Worm (Caenorhabditis elegans) whole organism, mixed stage, embryonic: Measurements from ENCODE around the gene ora-1.

Experiments
- bed-3 ChIP-seq: fragments of 200-800 bp; sonication (Bioruptor generic); optimal IDR thresholded peaks from 3 replicates; lab custom pipeline; 2018; ENCODE audit warnings: mild to moderate bottlenecking, missing genetic modification characterization, moderate library complexity, missing compliant biosample characterization
- blmp-1 ChIP-seq: fragments of 150-350 bp; optimal IDR thresholded peaks from 2 replicates; lab custom pipeline; 2014; ENCODE audit warnings: missing biosample characterization, missing genetic modification characterization
- ceh-43 ChIP-seq: fragments of 200-800 bp; sonication (Bioruptor generic); optimal IDR thresholded peaks from 2 replicates; lab custom pipeline; 2018; ENCODE audit warnings: mild to moderate bottlenecking, missing genetic modification characterization, moderate library complexity, missing compliant biosample characterization
- ces-1 ChIP-seq: fragments of 150-350 bp; optimal IDR thresholded peaks from 2 replicates; lab custom pipeline; 2014; ENCODE audit warnings: missing biosample characterization, missing genetic modification reagents, missing genetic modification characterization
- cnd-1 ChIP-seq: fragments of 200-800 bp; sonication (Bioruptor generic); optimal IDR thresholded peaks from 2 replicates; lab custom pipeline; 2018; ENCODE audit warnings: mild to moderate bottlenecking, missing genetic modification characterization, missing compliant biosample characterization
- drap-1 ChIP-seq: fragments of 200-800 bp; sonication (Bioruptor generic); optimal IDR thresholded peaks from 3 replicates; lab custom pipeline; 2018; ENCODE audit warnings: mild to moderate bottlenecking, missing genetic modification characterization, missing compliant biosample characterization
- elt-1 ChIP-seq: sonication (generic microtip); optimal IDR thresholded peaks from 2 replicates; lab custom pipeline; 2017; ENCODE audit warnings: missing genetic modification characterization, mild to moderate bottlenecking, missing compliant biosample characterization, antibody characterized with exemption, moderate library complexity, borderline replicate concordance; ENCODE audit not compliant: insufficient read depth
- elt-3 ChIP-seq: fragments of 150-350 bp; optimal IDR thresholded peaks from 2 replicates; lab custom pipeline; 2014; ENCODE audit warnings: missing biosample characterization, missing genetic modification characterization
- flh-1 ChIP-seq: fragments of 200-800 bp; sonication (Bioruptor generic); optimal IDR thresholded peaks from 2 replicates; lab custom pipeline; 2018; ENCODE audit warnings: mild to moderate bottlenecking, missing genetic modification characterization, moderate library complexity, missing compliant biosample characterization
- ham-2 ChIP-seq: fragments of 200-800 bp; sonication (Bioruptor generic); optimal IDR thresholded peaks from 2 replicates; lab custom pipeline; 2018; ENCODE audit warnings: mild to moderate bottlenecking, missing genetic modification characterization, missing compliant biosample characterization
- lin-13 ChIP-seq: fragments of 150-350 bp; optimal IDR thresholded peaks from 2 replicates; lab custom pipeline; 2014; ENCODE audit warnings: missing biosample characterization, missing genetic modification characterization
- lin-32 ChIP-seq: fragments of 200-800 bp; sonication (Bioruptor generic); optimal IDR thresholded peaks from 2 replicates; lab custom pipeline; 2018; ENCODE audit warnings: mild to moderate bottlenecking, missing genetic modification characterization, missing compliant biosample characterization
- lsy-2 ChIP-seq: fragments of 150-350 bp; optimal IDR thresholded peaks from 2 replicates; lab custom pipeline; 2014; ENCODE audit warnings: missing biosample characterization, missing genetic modification characterization
- mab-5 ChIP-seq: fragments of 150-350 bp; optimal IDR thresholded peaks from 2 replicates; lab custom pipeline; 2014; ENCODE audit warnings: missing biosample characterization, missing genetic modification characterization
- mep-1 ChIP-seq: fragments of 150-350 bp; optimal IDR thresholded peaks from 2 replicates; lab custom pipeline; 2017; ENCODE audit warnings: missing biosample characterization, missing genetic modification reagents, missing genetic modification characterization, inconsistent platforms
- mls-2 ChIP-seq: sonication (generic microtip); optimal IDR thresholded peaks from 2 replicates; lab custom pipeline; 2016; ENCODE audit warnings: mild to moderate bottlenecking, missing genetic modification characterization, moderate library complexity, missing compliant biosample characterization
- nhr-2 ChIP-seq: fragments of 150-350 bp; optimal IDR thresholded peaks from 2 replicates; lab custom pipeline; 2014; ENCODE audit warnings: missing biosample characterization, missing genetic modification characterization
- nhr-237 ChIP-seq: fragments of 150-350 bp; optimal IDR thresholded peaks from 2 replicates; lab custom pipeline; 2014; ENCODE audit warnings: missing biosample characterization, missing genetic modification characterization
- nhr-28 ChIP-seq: fragments of 150-350 bp; optimal IDR thresholded peaks from 2 replicates; lab custom pipeline; 2014; ENCODE audit warnings: missing biosample characterization, missing genetic modification characterization
- nhr-76 ChIP-seq: sonication (generic microtip); optimal IDR thresholded peaks from 2 replicates; lab custom pipeline; 2017; ENCODE audit warnings: missing biosample characterization, missing genetic modification characterization
- pha-4 ChIP-seq: fragments of 150-350 bp; optimal IDR thresholded peaks from 2 replicates; lab custom pipeline; 2018; ENCODE audit warnings: missing biosample characterization, missing genetic modification reagents, missing genetic modification characterization
- sem-2 ChIP-seq: fragments of 200-800 bp; sonication (Bioruptor generic); optimal IDR thresholded peaks from 2 replicates; lab custom pipeline; 2018; ENCODE audit warnings: mild to moderate bottlenecking, missing genetic modification characterization, missing compliant biosample characterization
- snpc-4 ChIP-seq: fragments of 150-350 bp; optimal IDR thresholded peaks from 2 replicates; lab custom pipeline; 2014; ENCODE audit warnings: missing biosample characterization, missing genetic modification characterization
- sptf-1 ChIP-seq: sonication (generic microtip); optimal IDR thresholded peaks from 2 replicates; lab custom pipeline; 2017; ENCODE audit warnings: mild to moderate bottlenecking, missing genetic modification characterization, moderate library complexity, missing compliant biosample characterization
- tbx-8 ChIP-seq: fragments of 200-800 bp; sonication (Bioruptor generic); optimal IDR thresholded peaks from 2 replicates; lab custom pipeline; 2018; ENCODE audit warnings: mild to moderate bottlenecking, missing genetic modification characterization, moderate library complexity, missing compliant biosample characterization
- unc-120 ChIP-seq: sonication (generic microtip); optimal IDR thresholded peaks from 2 replicates; lab custom pipeline; 2017; ENCODE audit warnings: missing genetic modification characterization, missing compliant biosample characterization; ENCODE audit not compliant: poor library complexity, severe bottlenecking
- unc-39 ChIP-seq: fragments of 150-350 bp; optimal IDR thresholded peaks from 2 replicates; lab custom pipeline; 2014; ENCODE audit warnings: missing biosample characterization, missing genetic modification characterization
- unc-62 ChIP-seq: fragments of 150-350 bp; optimal IDR thresholded peaks from 2 replicates; lab custom pipeline; 2014; ENCODE audit warnings: missing biosample characterization, missing genetic modification reagents, missing genetic modification characterization
- ztf-11 ChIP-seq: fragments of 150-350 bp; optimal IDR thresholded peaks from 2 replicates; lab custom pipeline; 2014; ENCODE audit warnings: missing biosample characterization, missing genetic modification characterization

ora-1 gene

ce11 chrIV:7946457-7946856 lies 31.2 kb upstream of the ora-1 start, which contains the start of gene czw-1:
TSS of gene czw-1 (minus strand) at chrIV:7946825.
- no peak for TF ChIP-seq lin-32 (GFP tag; lab: Kevin White, UChicago)
- TF ChIP-seq sem-2 (GFP tag; lab: Kevin White, UChicago): no peak
- no peak for TF ChIP-seq blmp-1 (tag; lab: Kevin White, UChicago)
- no peak for TF ChIP-seq lsy-2 (tag; lab: Kevin White, UChicago)
- no peak for TF ChIP-seq ceh-43 (GFP tag; lab: Kevin White, UChicago)
- TF ChIP-seq elt-3 (tag; lab: Kevin White, UChicago): no peak
- no peak for TF ChIP-seq cnd-1 (tag; lab: Kevin White, UChicago)
- no peak for TF ChIP-seq unc-39 (tag; lab: Kevin White, UChicago)
- TF ChIP-seq ztf-11: no peak
- TF ChIP-seq nhr-2 (tag; lab: Kevin White, UChicago): no peak
- no peak for TF ChIP-seq unc-120 (tag; lab: Kevin White, UChicago)

- TF ChIP-seq mep-1 (peak; percentile 57), lsy-2 (tag; lab: Kevin White, UChicago) (peak; percentile 94), mls-2 (peak; percentile 23), drap-1 (GFP tag; lab: Kevin White, UChicago) (peak; percentile 4), sptf-1 (tag; lab: Kevin White, UChicago) (peak; percentile 61), unc-120 (tag; lab: Kevin White, UChicago) (peak; percentile 84), lin-13 (tag; lab: Kevin White, UChicago) (peak; percentile 50), ces-1 (GFP tag; lab: Kevin White, UChicago) (peak; percentile 66), pha-4 (tag; lab: Kevin White, UChicago) (peak; percentile 6)
Measured at ce11 chrIV:7946899-7947499, 30.7 kb upstream of the ora-1 start, which contains the start of gene F20D12.12. TSS of gene F20D12.12 (plus strand) at chrIV:7947440.

- peak; percentile 70 for TF ChIP-seq lsy-2 (tag; lab: Kevin White, UChicago)
Measured at ce11 chrIV:7948290-7948689, 29.4 kb upstream of the ora-1 start, which contains the start of gene mcm-3AP. TSS of gene mcm-3AP (plus strand) at chrIV:7948672.

ce11 chrIV:7954006-7954405 lies 23.7 kb upstream of the ora-1 start:
- TF ChIP-seq flh-1 (GFP tag; lab: Kevin White, UChicago) (no peak), lsy-2 (tag; lab: Kevin White, UChicago) (no peak), bed-3 (no peak), unc-120 (tag; lab: Kevin White, UChicago) (no peak), ztf-11 (no peak), ceh-43 (GFP tag; lab: Kevin White, UChicago) (no peak), drap-1 (GFP tag; lab: Kevin White, UChicago) (no peak), mep-1 (no peak)
- TF ChIP-seq, all 35 proteins: peak for 0

ce11 chrIV:7955849-7956248 lies 21.8 kb upstream of the ora-1 start, which contains the start of gene ceh-19:
TSS of gene ceh-19 (minus strand) at chrIV:7955949.
- no peak for TF ChIP-seq blmp-1 (tag; lab: Kevin White, UChicago)
- no peak for TF ChIP-seq unc-39 (tag; lab: Kevin White, UChicago)
- TF ChIP-seq unc-62: no peak
- no peak for TF ChIP-seq tbx-8
- no peak for TF ChIP-seq nhr-28 (tag; lab: Kevin White, UChicago)
- TF ChIP-seq snpc-4 (tag; lab: Kevin White, UChicago): no peak
- TF ChIP-seq lsy-2 (tag; lab: Kevin White, UChicago): no peak
- no peak for TF ChIP-seq mls-2
- no peak for TF ChIP-seq nhr-237 (tag; lab: Kevin White, UChicago)
- TF ChIP-seq elt-3 (tag; lab: Kevin White, UChicago): no peak
- TF ChIP-seq pha-4 (tag; lab: Kevin White, UChicago): no peak
- TF ChIP-seq elt-1 (tag; lab: Kevin White, UChicago): no peak

ce11 chrIV:7956643-7957317 lies 20.9 kb upstream of the ora-1 start, which contains the start of gene csr-1:
TSS of gene csr-1 (plus strand) at chrIV:7957267.
- TF ChIP-seq nhr-2 (tag; lab: Kevin White, UChicago): no peak
- no peak for TF ChIP-seq unc-62
- no peak for TF ChIP-seq ham-2 (GFP tag; lab: Kevin White, UChicago)
- TF ChIP-seq ztf-11: no peak
- no peak for TF ChIP-seq nhr-76 (tag; lab: Kevin White, UChicago)
- no peak for TF ChIP-seq mab-5
- TF ChIP-seq pha-4 (tag; lab: Kevin White, UChicago): no peak
- TF ChIP-seq elt-1 (tag; lab: Kevin White, UChicago): no peak
- TF ChIP-seq unc-120 (tag; lab: Kevin White, UChicago): no peak
- no peak for TF ChIP-seq ceh-43 (GFP tag; lab: Kevin White, UChicago)
